Worm (Caenorhabditis elegans): ENCODE results near the gene K11H12.10.

K11H12.10 gene

ce11 chrIV:715433-715832 lies 39.6 kb downstream of the K11H12.10 start:
- no peak for TF ChIP-seq bed-2 (GFP tag; IDR thresholded peaks at IDR 0.05)
- TF ChIP-seq B0035.1 (tag; optimal IDR thresholded peaks at IDR 0.05): no peak
- no peak for TF ChIP-seq B0019.2 (GFP tag; conservative IDR thresholded peaks at IDR 0.05)
- no peak for TF ChIP-seq F55B11.4 (tag; optimal IDR thresholded peaks at IDR 0.05; ENCODE audit: borderline replicate concordance, insufficient read depth)
- no peak for TF ChIP-seq let-526 (GFP tag; IDR thresholded peaks at IDR 0.05)
- TF ChIP-seq Y56A3A.18 (GFP tag; IDR thresholded peaks at IDR 0.05): no peak
- no peak for TF ChIP-seq rec-8 (tag; optimal IDR thresholded peaks at IDR 0.05)
- no peak for TF ChIP-seq F57C9.4 (tag; optimal IDR thresholded peaks at IDR 0.05)
- TF ChIP-seq fkh-3 (tag; optimal IDR thresholded peaks at IDR 0.05): no peak
- no peak for TF ChIP-seq B0336.3 (GFP tag; IDR thresholded peaks at IDR 0.05)
- TF ChIP-seq ceh-100 (GFP tag; IDR thresholded peaks at IDR 0.05): no peak
- TF ChIP-seq xnd-1 (tag; optimal IDR thresholded peaks at IDR 0.05): no peak
- TF ChIP-seq T26A5.8 (tag; optimal IDR thresholded peaks at IDR 0.05): no peak
- no peak for TF ChIP-seq snpc-3.4 (tag; optimal IDR thresholded peaks at IDR 0.05)
- TF ChIP-seq hsf-1 (GFP tag; IDR thresholded peaks at IDR 0.05): no peak

DNA sequence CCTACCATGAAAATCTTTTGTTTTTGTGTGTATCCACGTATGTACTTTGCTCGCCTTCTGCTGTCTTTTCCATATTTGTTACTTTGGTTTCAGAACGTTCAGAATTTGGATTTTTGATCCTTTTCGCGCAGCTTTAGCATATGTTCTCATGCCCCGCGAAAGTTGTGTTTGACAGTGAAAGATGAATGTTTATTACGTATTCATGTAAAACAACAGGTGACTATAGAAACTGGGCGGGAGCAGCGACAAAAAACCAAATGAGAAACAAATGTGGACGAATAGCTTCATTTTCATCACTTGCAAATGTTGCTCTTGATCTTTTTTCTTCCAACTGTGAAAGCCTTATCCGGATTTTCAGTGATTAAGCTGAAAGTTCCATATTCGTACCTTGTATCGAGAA lies 40.4 kb downstream of the K11H12.10 start, which contains the start of gene clec-164:
Gene clec-164 (plus strand): TSS at position 301 of the 400 bp plus-strand sequence.
- TF ChIP-seq nfyb-1 (GFP tag; IDR thresholded peaks at IDR 0.05): no peak

DNA sequence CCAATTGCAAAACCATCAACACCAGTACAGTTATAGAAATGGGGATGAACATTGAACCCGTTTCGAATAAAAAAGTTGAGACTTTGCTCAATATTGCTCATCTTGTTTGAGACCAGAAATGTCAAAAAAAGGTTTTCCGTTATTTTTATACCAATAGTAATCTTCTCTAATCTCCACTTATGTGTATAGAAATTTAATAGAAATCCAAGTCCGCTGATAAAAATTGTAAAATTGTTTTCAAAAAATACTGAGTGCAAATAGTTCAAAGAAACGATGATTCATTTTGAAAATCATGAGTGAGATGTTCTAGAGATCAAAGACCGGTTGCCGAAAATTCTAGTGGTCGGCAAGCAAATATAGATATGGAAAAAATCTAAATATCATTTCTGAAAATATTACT lies 43.5 kb downstream of the K11H12.10 start, which contains the start of gene Y55F3C.10:
Gene Y55F3C.10 (minus strand): TSS at position 101 of the 400 bp plus-strand sequence.
- no peak for TF ChIP-seq mel-28 (tag; optimal IDR thresholded peaks at IDR 0.05; ENCODE audit: borderline replicate concordance)
- TF ChIP-seq efl-1 (GFP tag; optimal IDR thresholded peaks at IDR 0.05): no peak
